Fruit fly (Drosophila melanogaster) whole organism, embryonic: ENCODE measurements around the gene CG5913.

Source experiments
- Ada2b ChIP-seq: fragments of 200-800 bp; sonication (Bioruptor generic); IDR thresholded peaks from 2 replicates; pipeline ENCODE4 v1.3.6; 2022; ENCODE audit warnings: missing biosample characterization, missing genetic modification characterization
- BtbVII ChIP-seq: fragments of 200-800 bp; sonication (Bioruptor generic); optimal IDR thresholded peaks from 3 replicates; lab custom pipeline; 2017; ENCODE audit warnings: missing biosample characterization, mild to moderate bottlenecking, missing genetic modification characterization
- CG11695 ChIP-seq: fragments of 200-800 bp; sonication (Bioruptor generic); IDR thresholded peaks from 3 replicates; pipeline ENCODE4 v1.3.6; 2022; ENCODE audit warnings: missing biosample characterization, missing genetic modification characterization
- CG12659 ChIP-seq: fragments of 200-800 bp; sonication (Bioruptor generic); optimal IDR thresholded peaks from 3 replicates; lab custom pipeline; 2017; ENCODE audit warnings: mild to moderate bottlenecking, missing biosample characterization, missing genetic modification reagents, missing genetic modification characterization
- CG13424 ChIP-seq: fragments of 200-800 bp; sonication (Bioruptor generic); optimal IDR thresholded peaks from 2 replicates; lab custom pipeline; 2019; ENCODE audit warnings: missing biosample characterization, mild to moderate bottlenecking, missing genetic modification characterization, moderate library complexity
- CG14050 ChIP-seq: fragments of 200-800 bp; sonication (Bioruptor generic); IDR thresholded peaks from 3 replicates; pipeline ENCODE4 v1.3.6; 2022; ENCODE audit warnings: missing biosample characterization, missing genetic modification characterization
- CG15514 ChIP-seq: fragments of 200-800 bp; sonication (Bioruptor generic); optimal IDR thresholded peaks from 3 replicates; lab custom pipeline; 2017; ENCODE audit warnings: missing biosample characterization, missing genetic modification characterization, mild to moderate bottlenecking, moderate library complexity, missing genetic modification reagents
- CG17612 ChIP-seq: fragments of 200-800 bp; sonication (Bioruptor generic); IDR thresholded peaks from 2 replicates; pipeline ENCODE4 v1.3.6; 2022; ENCODE audit warnings: missing biosample characterization, missing genetic modification characterization
- CG18011 ChIP-seq: fragments of 200-800 bp; sonication (Bioruptor generic); optimal IDR thresholded peaks from 2 replicates; lab custom pipeline; 2017; ENCODE audit warnings: missing biosample characterization, missing genetic modification characterization, mild to moderate bottlenecking, moderate library complexity, missing genotype
- CG18599 ChIP-seq: fragments of 200-800 bp; sonication (Bioruptor generic); optimal IDR thresholded peaks from 3 replicates; lab custom pipeline; 2017; ENCODE audit warnings: missing biosample characterization, missing genetic modification characterization, mild to moderate bottlenecking, moderate library complexity, missing genetic modification reagents
- CG2678 ChIP-seq: fragments of 200-800 bp; sonication (Bioruptor generic); optimal IDR thresholded peaks from 3 replicates; lab custom pipeline; 2019; ENCODE audit warnings: missing biosample characterization, mild to moderate bottlenecking, missing genetic modification characterization, moderate library complexity
- CG33557 ChIP-seq: fragments of 200-800 bp; sonication (Bioruptor generic); optimal IDR thresholded peaks from 2 replicates; lab custom pipeline; 2019; ENCODE audit warnings: missing biosample characterization, mild to moderate bottlenecking, missing genetic modification characterization, moderate library complexity
- CG6254 ChIP-seq: fragments of 200-800 bp; sonication (Bioruptor generic); optimal IDR thresholded peaks from 3 replicates; lab custom pipeline; 2017; ENCODE audit warnings: mild to moderate bottlenecking, missing biosample characterization, missing genetic modification reagents, missing genetic modification characterization
- CG6272 ChIP-seq: fragments of 200-800 bp; sonication (Bioruptor generic); IDR thresholded peaks from 2 replicates; pipeline ENCODE4 v1.3.6; 2022; ENCODE audit warnings: missing biosample characterization, missing genetic modification characterization
- CG7556 ChIP-seq: fragments of 200-800 bp; sonication (Bioruptor generic); optimal IDR thresholded peaks from 2 replicates; lab custom pipeline; 2017; ENCODE audit warnings: missing biosample characterization, mild to moderate bottlenecking, missing genetic modification characterization
- CG8089 ChIP-seq: fragments of 200-800 bp; sonication (Bioruptor generic); optimal IDR thresholded peaks from 3 replicates; lab custom pipeline; 2016; ENCODE audit warnings: missing biosample characterization, missing genetic modification characterization
- CG9215 ChIP-seq: fragments of 200-800 bp; sonication (Bioruptor generic); IDR thresholded peaks from 2 replicates; pipeline ENCODE4 v1.3.6; 2022; ENCODE audit warnings: missing biosample characterization, missing genetic modification characterization
- CoRest ChIP-seq: fragments of 200-800 bp; sonication (Bioruptor generic); optimal IDR thresholded peaks from 3 replicates; lab custom pipeline; 2018; ENCODE audit warnings: missing biosample characterization, mild to moderate bottlenecking, missing genetic modification characterization, moderate library complexity
- Doc2 ChIP-seq: fragments of 200-800 bp; sonication (Bioruptor generic); IDR thresholded peaks from 2 replicates; pipeline ENCODE4 v1.3.6; 2022; ENCODE audit warnings: missing biosample characterization, missing genetic modification characterization
- Fer1 ChIP-seq: fragments of 200-800 bp; sonication (Bioruptor generic); optimal IDR thresholded peaks from 2 replicates; lab custom pipeline; 2017; ENCODE audit warnings: missing biosample characterization, mild to moderate bottlenecking, missing genetic modification characterization
- HLH4C ChIP-seq: fragments of 200-800 bp; sonication (Bioruptor generic); IDR thresholded peaks from 3 replicates; pipeline ENCODE4 v1.3.6; 2022; ENCODE audit warnings: missing biosample characterization, missing genetic modification characterization; ENCODE audit not compliant: partially characterized antibody
- HLH54F ChIP-seq: fragments of 200-800 bp; sonication (Bioruptor generic); optimal IDR thresholded peaks from 3 replicates; lab custom pipeline; 2016; ENCODE audit warnings: missing biosample characterization, missing genetic modification characterization
- HmgZ ChIP-seq: fragments of 200-800 bp; sonication (Bioruptor generic); optimal IDR thresholded peaks from 2 replicates; lab custom pipeline; 2018; ENCODE audit warnings: missing biosample characterization, mild to moderate bottlenecking, missing genetic modification characterization
- Hmr ChIP-seq: fragments of 200-800 bp; sonication (Bioruptor generic); optimal IDR thresholded peaks from 3 replicates; lab custom pipeline; 2017; ENCODE audit warnings: mild to moderate bottlenecking, missing biosample characterization, missing genetic modification reagents, missing genetic modification characterization
- NfI ChIP-seq: fragments of 200-800 bp; sonication (Bioruptor generic); optimal IDR thresholded peaks from 3 replicates; lab custom pipeline; 2018; ENCODE audit warnings: missing biosample characterization, mild to moderate bottlenecking, missing genetic modification characterization, moderate library complexity
- PHDP ChIP-seq: fragments of 200-800 bp; sonication (Bioruptor generic); optimal IDR thresholded peaks from 3 replicates; lab custom pipeline; 2018; ENCODE audit warnings: missing biosample characterization, mild to moderate bottlenecking, missing genetic modification characterization, moderate library complexity
- Pdp1 ChIP-seq, 2 experiments: fragments of 200-800 bp; sonication (Bioruptor generic); optimal IDR thresholded peaks; 3 replicates each; lab custom pipeline; 2016; ENCODE audit warnings: missing biosample characterization in 2 of 2, missing genetic modification characterization in 2 of 2, mild to moderate bottlenecking in 1 of 2, moderate library complexity in 1 of 2
- Rfx ChIP-seq: fragments of 200-800 bp; sonication (Bioruptor generic); IDR thresholded peaks from 2 replicates; pipeline ENCODE4 v1.3.6; 2022; ENCODE audit warnings: missing biosample characterization, missing genetic modification characterization
- Trl ChIP-seq, 3 experiments: fragments of >200 bp in 2 of 3; fragments of 200-800 bp in 1 of 3; sonication (Bioruptor generic) in 1 of 3; optimal IDR thresholded peaks; 2 replicates in 1 of 3; 3 replicates in 2 of 3; lab custom pipeline; 2016 to 2017; ENCODE audit warnings: missing biosample characterization in 1 of 3, missing genetic modification characterization in 1 of 3
- ase ChIP-seq: fragments of 200-800 bp; sonication (Bioruptor generic); IDR thresholded peaks from 3 replicates; pipeline ENCODE4 v1.3.6; 2022; ENCODE audit warnings: missing biosample characterization, missing genetic modification characterization
- chif ChIP-seq, 2 experiments: fragments of 200-800 bp; sonication (Bioruptor generic); optimal IDR thresholded peaks; 3 replicates each; lab custom pipeline; 2016; ENCODE audit warnings: missing biosample characterization in 2 of 2, missing genetic modification characterization in 2 of 2
- dati ChIP-seq: fragments of 200-800 bp; sonication (Bioruptor generic); IDR thresholded peaks from 2 replicates; pipeline ENCODE4 v1.3.6; 2022; ENCODE audit warnings: missing biosample characterization, missing genetic modification characterization
- dmrt99B ChIP-seq: fragments of 200-800 bp; sonication (Bioruptor generic); optimal IDR thresholded peaks from 2 replicates; lab custom pipeline; 2018; ENCODE audit warnings: missing biosample characterization, mild to moderate bottlenecking, missing genetic modification characterization, moderate library complexity
- eve ChIP-seq, 2 experiments: fragments of >200 bp; optimal IDR thresholded peaks; 2 replicates each; lab custom pipeline; 2017; ENCODE audit warnings: missing biosample characterization in 2 of 2, missing genetic modification characterization in 2 of 2
- ewg ChIP-seq: fragments of 200-800 bp; sonication (Bioruptor generic); optimal IDR thresholded peaks from 3 replicates; lab custom pipeline; 2017; ENCODE audit warnings: mild to moderate bottlenecking, missing biosample characterization, missing genetic modification reagents, missing genetic modification characterization
- gcm ChIP-seq: fragments of 200-800 bp; sonication (Bioruptor generic); optimal IDR thresholded peaks from 2 replicates; lab custom pipeline; 2019; ENCODE audit warnings: missing biosample characterization, mild to moderate bottlenecking, missing genetic modification characterization, moderate library complexity
- gem ChIP-seq: fragments of 200-800 bp; sonication (Bioruptor generic); optimal IDR thresholded peaks from 2 replicates; lab custom pipeline; 2019; ENCODE audit warnings: missing biosample characterization, mild to moderate bottlenecking, missing genetic modification characterization, moderate library complexity
- grau ChIP-seq: fragments of 200-800 bp; optimal IDR thresholded peaks from 3 replicates; lab custom pipeline; 2019; ENCODE audit warnings: missing biosample characterization, mild to moderate bottlenecking, missing genetic modification characterization, moderate library complexity
- lab ChIP-seq: fragments of 200-800 bp; sonication (Bioruptor generic); optimal IDR thresholded peaks from 3 replicates; lab custom pipeline; 2017; ENCODE audit warnings: missing biosample characterization, missing genetic modification characterization, mild to moderate bottlenecking, moderate library complexity, missing genetic modification reagents
- mam ChIP-seq: fragments of 200-800 bp; sonication (Bioruptor generic); optimal IDR thresholded peaks from 3 replicates; lab custom pipeline; 2016; ENCODE audit warnings: missing biosample characterization, missing genetic modification characterization
- p53 ChIP-seq: fragments of 200-800 bp; sonication (Bioruptor generic); optimal IDR thresholded peaks from 2 replicates; lab custom pipeline; 2016; ENCODE audit warnings: missing biosample characterization, missing genetic modification characterization
- pan ChIP-seq, 4 experiments: fragments of >200 bp in 3 of 4; fragments of 200-800 bp in 1 of 4; sonication (Bioruptor generic) in 1 of 4; optimal IDR thresholded peaks in 3 of 4; IDR thresholded peaks in 1 of 4; 2 replicates each; pipeline versions ENCODE4 v1.3.6 to Lab custom; 2017 to 2022; ENCODE audit warnings: missing biosample characterization in 2 of 4, missing genetic modification characterization in 2 of 4, mixed read lengths in 1 of 4
- row ChIP-seq: fragments of 200-800 bp; sonication (Bioruptor generic); IDR thresholded peaks from 3 replicates; pipeline ENCODE4 v1.3.6; 2022; ENCODE audit warnings: missing biosample characterization, missing genetic modification characterization
- sens ChIP-seq: fragments of 200-800 bp; sonication (Bioruptor generic); peaks from one replicate; lab custom pipeline; 2016; ENCODE audit warnings: missing biosample characterization, missing genetic modification characterization
- sima ChIP-seq: fragments of 200-800 bp; sonication (Bioruptor generic); optimal IDR thresholded peaks from 2 replicates; lab custom pipeline; 2016; ENCODE audit warnings: missing biosample characterization, missing genetic modification characterization
- sisA ChIP-seq: fragments of 200-800 bp; sonication (Bioruptor generic); IDR thresholded peaks from 2 replicates; pipeline ENCODE4 v1.3.6; 2022; ENCODE audit warnings: missing biosample characterization, missing genetic modification characterization
- slbo ChIP-seq: fragments of 200-800 bp; sonication (Bioruptor generic); IDR thresholded peaks from 2 replicates; pipeline ENCODE4 v1.3.6; 2022; ENCODE audit warnings: missing biosample characterization, missing genetic modification characterization
- slou ChIP-seq: fragments of 200-800 bp; sonication (Bioruptor generic); optimal IDR thresholded peaks from 3 replicates; lab custom pipeline; 2016; ENCODE audit warnings: missing biosample characterization, missing genetic modification characterization
- unpg ChIP-seq: fragments of 200-800 bp; sonication (Bioruptor generic); optimal IDR thresholded peaks from 3 replicates; lab custom pipeline; 2018; ENCODE audit warnings: missing biosample characterization, mild to moderate bottlenecking, missing genetic modification characterization, moderate library complexity

Gene CG5913

dm6 chr3R:25854825-25855224, 38.5 kb upstream of the CG5913 start (continued):
- TF ChIP-seq CG13424 (tag; lab: Kevin White, UChicago) (peak; percentile 18), gem (tag; lab: Kevin White, UChicago) (peak; percentile 46), mam (GFP tag; lab: Kevin White, UChicago) (no peak), slou (GFP tag; lab: Kevin White, UChicago) (no peak), ewg (GFP tag; lab: Kevin White, UChicago) (peak; percentile 12), dati (GFP tag; lab: Robert Waterston, UW) (no peak), pan (optimal IDR thresholded peaks at IDR 0.05; lab: Kevin White, UChicago) (no peak), pan (GFP tag; optimal IDR thresholded peaks at IDR 0.05 in 1 of 2, IDR thresholded peaks at IDR 0.05 in 1 of 2) (peak in 1 of 2 experiments; percentile 40), CG18599 (GFP tag; lab: Kevin White, UChicago) (peak; percentile 76), CG12659 (no peak), Trl (optimal IDR thresholded peaks at IDR 0.05; lab: Kevin White, UChicago) (no peak), Trl (GFP tag; optimal IDR thresholded peaks at IDR 0.05; lab: Kevin White, UChicago) (no peak), HmgZ (tag; lab: Kevin White, UChicago) (no peak), Fer1 (GFP tag; lab: Kevin White, UChicago) (peak; percentile 65), dmrt99B (peak; percentile 35), CG14050 (GFP tag; lab: Robert Waterston, UW) (no peak), lab (GFP tag; lab: Kevin White, UChicago) (peak; percentile 55), CG2678 (tag; lab: Kevin White, UChicago) (peak; percentile 37), NfI (GFP tag; lab: Kevin White, UChicago) (no peak), CG6272 (GFP tag; lab: Robert Waterston, UW) (no peak), CG33557 (GFP tag; lab: Kevin White, UChicago) (no peak), PHDP (tag; lab: Kevin White, UChicago) (peak; percentile 22), chif (GFP tag; optimal IDR thresholded peaks at IDR 0.05; lab: Kevin White, UChicago) (no peak), slbo (GFP tag; lab: Robert Waterston, UW) (peak; percentile 49; the same call in 1 of the 2 replicates), unpg (GFP tag; lab: Kevin White, UChicago) (peak; percentile 28), Hmr (GFP tag; lab: Kevin White, UChicago) (peak; percentile 51), grau (tag; lab: Kevin White, UChicago) (peak; percentile 32), gcm (GFP tag; lab: Kevin White, UChicago) (no peak), HLH4C (no peak), eve (GFP tag; optimal IDR thresholded peaks at IDR 0.05; lab: Kevin White, UChicago) (peak in 1 of 2 experiments; percentile 41), CG18011 (no peak), CG6254 (GFP tag; lab: Kevin White, UChicago) (no peak), sima (GFP tag; lab: Kevin White, UChicago) (no peak), sens (GFP tag; lab: Kevin White, UChicago) (no peak), CG7556 (GFP tag; lab: Kevin White, UChicago) (peak; percentile 34), CoRest (tag; lab: Kevin White, UChicago) (no peak), CG8089 (no peak), CG17612 (GFP tag; lab: Robert Waterston, UW) (no peak), CG15514 (GFP tag; lab: Kevin White, UChicago) (peak; percentile 26), Rfx (GFP tag; lab: Robert Waterston, UW) (peak; percentile 48; the same call in 1 of the 2 replicates), HLH54F (GFP tag; lab: Kevin White, UChicago) (no peak), sisA (GFP tag; lab: Robert Waterston, UW) (no peak), CG9215 (GFP tag; lab: Robert Waterston, UW) (0 out of 2 replicates have a peak, but pooled peaks have one; percentile 12), Doc2 (no peak), Ada2b (GFP tag; lab: Robert Waterston, UW) (peak; percentile 46; the same call in 1 of the 2 replicates), BtbVII (GFP tag; lab: Kevin White, UChicago) (peak; percentile 20), ase (GFP tag; lab: Robert Waterston, UW) (no peak), row (peak; percentile 35; the same call in 1 of the 3 replicates), Pdp1 (GFP tag; optimal IDR thresholded peaks at IDR 0.05; lab: Kevin White, UChicago) (no peak), CG11695 (0 out of 3 replicates have a peak, but pooled peaks have one; percentile 45), p53 (GFP tag; lab: Kevin White, UChicago) (no peak)
